Fruit fly (Drosophila melanogaster): ENCODE data around the gene CG6793.

dm6 chr3L:12074952-12075351, 32.8 kb downstream of the CG6793 start:
- TF ChIP-seq kay (GFP tag; ENCODE audit: borderline replicate concordance) (no peak), pad (GFP tag; optimal IDR thresholded peaks at IDR 0.05) (no peak), toe (GFP tag; optimal IDR thresholded peaks at IDR 0.05) (peak; percentile 59), CG7101 (tag; optimal IDR thresholded peaks at IDR 0.05) (no peak), CG1620 (GFP tag; optimal IDR thresholded peaks at IDR 0.05) (peak; percentile 17), CG5204 (GFP tag; optimal IDR thresholded peaks at IDR 0.05) (no peak), tj (GFP tag; optimal IDR thresholded peaks at IDR 0.05) (peak; percentile 95), Mnt (GFP tag; optimal IDR thresholded peaks at IDR 0.05) (no peak), bab1 (GFP tag; optimal IDR thresholded peaks at IDR 0.05) (peak; percentile 69), Clk (GFP tag; optimal IDR thresholded peaks at IDR 0.05) (no peak), CG14711 (tag; optimal IDR thresholded peaks at IDR 0.05) (no peak)
